Fruit fly (Drosophila melanogaster): Measurements from ENCODE around the gene CG14563.

The CG14563 gene

dm6 chr3L:21828177-21828589 lies 14.0 kb downstream of the CG14563 start, which contains the start of gene CG32448 (continued):
- TF ChIP-seq Xbp1 (GFP tag; optimal IDR thresholded peaks at IDR 0.05): peak; percentile 77
- TF ChIP-seq CG12744 (GFP tag; optimal IDR thresholded peaks at IDR 0.05): no peak
- TF ChIP-seq CG31441 (GFP tag; IDR thresholded peaks at IDR 0.05): peak; percentile 35; the same call in 1 of the 2 replicates
- peak; percentile 52 for TF ChIP-seq CG18262 (tag; optimal IDR thresholded peaks at IDR 0.05)
- TF ChIP-seq klu (GFP tag; IDR thresholded peaks at IDR 0.05): no peak
- no peak for TF ChIP-seq dan (GFP tag; IDR thresholded peaks at IDR 0.05)
- TF ChIP-seq CG6813 (GFP tag; optimal IDR thresholded peaks at IDR 0.05): peak; percentile 6
- peak; percentile 44; the same call in 1 of the 2 replicates for TF ChIP-seq ara (GFP tag; IDR thresholded peaks at IDR 0.05)
- TF ChIP-seq CG4328 (GFP tag; optimal IDR thresholded peaks at IDR 0.05): no peak
- peak; percentile 86 for TF ChIP-seq MBD-R2 (GFP tag; IDR thresholded peaks at IDR 0.05)
- peak; percentile 57 for TF ChIP-seq CG4617 (GFP tag; optimal IDR thresholded peaks at IDR 0.05; ENCODE audit: borderline replicate concordance)
- TF ChIP-seq CG14860 (GFP tag; IDR thresholded peaks at IDR 0.05; ENCODE audit: partially characterized antibody): no peak
- no peak for TF ChIP-seq CG6854 (GFP tag; optimal IDR thresholded peaks at IDR 0.05)
- TF ChIP-seq CG4707 (GFP tag; optimal IDR thresholded peaks at IDR 0.05): no peak
- TF ChIP-seq Kr (GFP tag; optimal IDR thresholded peaks at IDR 0.05): no peak
- TF ChIP-seq tio (GFP tag; optimal IDR thresholded peaks at IDR 0.05): no peak
- no peak for TF ChIP-seq Neu2 (GFP tag; optimal IDR thresholded peaks at IDR 0.05; ENCODE audit: borderline replicate concordance)
- TF ChIP-seq CG14050 (GFP tag; IDR thresholded peaks at IDR 0.05): peak; percentile 64
- TF ChIP-seq CG14710 (tag; optimal IDR thresholded peaks at IDR 0.05): peak; percentile 67
- TF ChIP-seq pros (GFP tag; optimal IDR thresholded peaks at IDR 0.05): no peak
- peak; percentile 51 for TF ChIP-seq Bteb2 (GFP tag; optimal IDR thresholded peaks at IDR 0.05)
- no peak for TF ChIP-seq Dfd (GFP tag; optimal IDR thresholded peaks at IDR 0.05)
- TF ChIP-seq Ets97D (GFP tag; optimal IDR thresholded peaks at IDR 0.05): peak; percentile 60
- peak; percentile 0 for TF ChIP-seq psq (GFP tag; optimal IDR thresholded peaks at IDR 0.05)
- no peak for TF ChIP-seq Adf1 (GFP tag; IDR thresholded peaks at IDR 0.05)
- TF ChIP-seq NfI (GFP tag; optimal IDR thresholded peaks at IDR 0.05): peak; percentile 56
- TF ChIP-seq Fer1 (GFP tag; optimal IDR thresholded peaks at IDR 0.05): peak; percentile 48
- TF ChIP-seq CG6791 (GFP tag; IDR thresholded peaks at IDR 0.05; ENCODE audit: partially characterized antibody): no peak
- TF ChIP-seq nom (GFP tag; optimal IDR thresholded peaks at IDR 0.05): peak; percentile 6
- peak; percentile 65; the same call in 1 of the 2 replicates for TF ChIP-seq stc (GFP tag; IDR thresholded peaks at IDR 0.05)
- TF ChIP-seq D19A (tag; optimal IDR thresholded peaks at IDR 0.05): peak; percentile 31
- no peak for TF ChIP-seq Lim3 (GFP tag; IDR thresholded peaks at IDR 0.05)
- peak; percentile 55 for TF ChIP-seq unpg (GFP tag; optimal IDR thresholded peaks at IDR 0.05)
- TF ChIP-seq C15 (GFP tag; IDR thresholded peaks at IDR 0.05): peak; percentile 60; the same call in 1 of the 3 replicates
- no peak for TF ChIP-seq CG17912 (GFP tag; optimal IDR thresholded peaks at IDR 0.05)
- TF ChIP-seq Dref (GFP tag; IDR thresholded peaks at IDR 0.05): no peak
- TF ChIP-seq da (GFP tag; optimal IDR thresholded peaks at IDR 0.05): no peak
- TF ChIP-seq CG6272 (GFP tag; IDR thresholded peaks at IDR 0.05): peak; percentile 29; the same call in 1 of the 2 replicates
- peak; percentile 31 for TF ChIP-seq slp2 (GFP tag; optimal IDR thresholded peaks at IDR 0.05)
- TF ChIP-seq dmrt99B (tag; optimal IDR thresholded peaks at IDR 0.05): no peak
- 0 out of 2 replicates have a peak, but pooled peaks have one; percentile 17 for TF ChIP-seq gsb (GFP tag; IDR thresholded peaks at IDR 0.05)
- peak; percentile 90 for TF ChIP-seq slbo (GFP tag; IDR thresholded peaks at IDR 0.05)
- peak; percentile 63 for TF ChIP-seq CG11398 (GFP tag; optimal IDR thresholded peaks at IDR 0.05)
- no peak for TF ChIP-seq Doc3 (GFP tag; IDR thresholded peaks at IDR 0.05; ENCODE audit: partially characterized antibody)
- TF ChIP-seq Atf6 (GFP tag; IDR thresholded peaks at IDR 0.05): peak; percentile 67
- no peak for TF ChIP-seq Lpt (GFP tag; optimal IDR thresholded peaks at IDR 0.05)
- TF ChIP-seq bigmax (GFP tag; optimal IDR thresholded peaks at IDR 0.05): no peak
- no peak for TF ChIP-seq Jarid2 (GFP tag; optimal IDR thresholded peaks at IDR 0.05)
- TF ChIP-seq peb (GFP tag; IDR thresholded peaks at IDR 0.05): peak; percentile 59; the same call in 1 of the 2 replicates
- peak; percentile 35; the same call in 1 of the 2 replicates for TF ChIP-seq bowl (GFP tag; IDR thresholded peaks at IDR 0.05)
- no peak for TF ChIP-seq CrebB (tag; optimal IDR thresholded peaks at IDR 0.05)

Data from whole organism, embryonic.